Worm (Caenorhabditis elegans): Measurements from ENCODE around the gene cpz-2.

cpz-2 gene

ce11 chrV:13377130-13377529 lies 3.9 kb upstream of the cpz-2 start:
- TF ChIP-seq peb-1 (tag; optimal IDR thresholded peaks at IDR 0.05) (no peak), ZK546.5 (tag; optimal IDR thresholded peaks at IDR 0.05) (no peak), nhr-129 (tag; optimal IDR thresholded peaks at IDR 0.05) (no peak), nhr-21 (tag; optimal IDR thresholded peaks at IDR 0.05) (no peak), nhr-23 (tag; optimal IDR thresholded peaks at IDR 0.05) (no peak), elt-3 (tag; optimal IDR thresholded peaks at IDR 0.05) (no peak), alr-1 (tag; optimal IDR thresholded peaks at IDR 0.05) (no peak), mab-5 (tag; optimal IDR thresholded peaks at IDR 0.05) (no peak), unc-55 (GFP tag; optimal IDR thresholded peaks at IDR 0.05) (no peak), lin-39 (tag; optimal IDR thresholded peaks at IDR 0.05) (no peak), gmeb-1 (tag; optimal IDR thresholded peaks at IDR 0.05) (peak; percentile 27), unc-39 (tag; optimal IDR thresholded peaks at IDR 0.05) (no peak), C34F6.9 (tag; optimal IDR thresholded peaks at IDR 0.05) (no peak), lsy-2 (tag; optimal IDR thresholded peaks at IDR 0.05) (no peak), ceh-16 (tag; optimal IDR thresholded peaks at IDR 0.05) (no peak), nhr-12 (tag; optimal IDR thresholded peaks at IDR 0.05) (no peak), egl-27 (tag; optimal IDR thresholded peaks at IDR 0.05) (no peak), nhr-6 (tag; optimal IDR thresholded peaks at IDR 0.05) (no peak), R02D3.7 (tag; optimal IDR thresholded peaks at IDR 0.05) (no peak), ama-1 (optimal IDR thresholded peaks at IDR 0.05) (no peak), nhr-10 (tag; optimal IDR thresholded peaks at IDR 0.05) (no peak), zag-1 (tag; optimal IDR thresholded peaks at IDR 0.05) (no peak), crh-2 (tag; optimal IDR thresholded peaks at IDR 0.05) (peak; percentile 85), elt-1 (tag; optimal IDR thresholded peaks at IDR 0.05) (no peak), skn-1 (tag; optimal IDR thresholded peaks at IDR 0.05) (no peak), snpc-4 (tag; optimal IDR thresholded peaks at IDR 0.05) (no peak), nhr-77 (tag; optimal IDR thresholded peaks at IDR 0.05) (no peak), aly-2 (tag; optimal IDR thresholded peaks at IDR 0.05) (no peak), fos-1 (tag; optimal IDR thresholded peaks at IDR 0.05) (peak; percentile 55), mbf-1 (tag; optimal IDR thresholded peaks at IDR 0.05) (no peak), mdl-1 (tag; optimal IDR thresholded peaks at IDR 0.05) (no peak), ztf-4 (tag; optimal IDR thresholded peaks at IDR 0.05) (no peak), sma-3 (GFP tag; optimal IDR thresholded peaks at IDR 0.05) (no peak), sem-4 (tag; optimal IDR thresholded peaks at IDR 0.05) (no peak), lin-13 (GFP tag; optimal IDR thresholded peaks at IDR 0.05) (no peak), ceh-82 (tag; optimal IDR thresholded peaks at IDR 0.05) (no peak), nhr-11 (tag; optimal IDR thresholded peaks at IDR 0.05) (no peak), ztf-1 (GFP tag; conservative IDR thresholded peaks at IDR 0.05) (no peak), sma-9 (GFP tag; optimal IDR thresholded peaks at IDR 0.05) (peak; percentile 51), sma-9 (tag; optimal IDR thresholded peaks at IDR 0.05) (no peak), nhr-25 (tag; optimal IDR thresholded peaks at IDR 0.05) (no peak), lin-11 (tag; optimal IDR thresholded peaks at IDR 0.05) (no peak), F13H6.1 (tag; optimal IDR thresholded peaks at IDR 0.05) (peak; percentile 25)

- TF ChIP-seq nhr-23 (tag; optimal IDR thresholded peaks at IDR 0.05) = no peak
- TF ChIP-seq blmp-1 (tag; optimal IDR thresholded peaks at IDR 0.05; ENCODE audit: insufficient read depth) = peak; percentile 77
- TF ChIP-seq mab-5 (tag; optimal IDR thresholded peaks at IDR 0.05) = no peak
- TF ChIP-seq Y55F3AM.14 (GFP tag; optimal IDR thresholded peaks at IDR 0.05) = peak; percentile 0
- no peak for TF ChIP-seq aly-2 (tag; optimal IDR thresholded peaks at IDR 0.05)
- no peak for TF ChIP-seq ztf-1 (GFP tag; conservative IDR thresholded peaks at IDR 0.05)
- TF ChIP-seq ztf-11 (tag; optimal IDR thresholded peaks at IDR 0.05) = no peak
- TF ChIP-seq egl-27 (tag; optimal IDR thresholded peaks at IDR 0.05) = peak; percentile 89
- no peak for TF ChIP-seq unc-62 (GFP tag; optimal IDR thresholded peaks at IDR 0.05)
- peak; percentile 31 for TF ChIP-seq sem-4 (tag; optimal IDR thresholded peaks at IDR 0.05)
- no peak for TF ChIP-seq unc-55 (GFP tag; optimal IDR thresholded peaks at IDR 0.05)
- TF ChIP-seq dmd-4 (tag; optimal IDR thresholded peaks at IDR 0.05) = no peak
- TF ChIP-seq C34F6.9 (tag; optimal IDR thresholded peaks at IDR 0.05) = no peak
- TF ChIP-seq unc-39 (tag; optimal IDR thresholded peaks at IDR 0.05) = no peak
- peak; percentile 98 for TF ChIP-seq nhr-25 (tag; optimal IDR thresholded peaks at IDR 0.05)
- no peak for TF ChIP-seq ZK546.5 (tag; optimal IDR thresholded peaks at IDR 0.05)
- TF ChIP-seq F13H6.1 (tag; optimal IDR thresholded peaks at IDR 0.05) = peak; percentile 36
- TF ChIP-seq ceh-82 (tag; optimal IDR thresholded peaks at IDR 0.05) = no peak
- TF ChIP-seq snpc-4 (tag; optimal IDR thresholded peaks at IDR 0.05) = no peak
- TF ChIP-seq nhr-6 (tag; optimal IDR thresholded peaks at IDR 0.05) = no peak
- TF ChIP-seq peb-1 (tag; optimal IDR thresholded peaks at IDR 0.05) = no peak
- no peak for TF ChIP-seq nhr-77 (tag; optimal IDR thresholded peaks at IDR 0.05)
- no peak for TF ChIP-seq elt-3 (tag; optimal IDR thresholded peaks at IDR 0.05)
- TF ChIP-seq elt-1 (tag; optimal IDR thresholded peaks at IDR 0.05) = no peak
- peak in 1 of 2 experiments; percentile 28 for TF ChIP-seq lsy-2 (tag; optimal IDR thresholded peaks at IDR 0.05)
- TF ChIP-seq nhr-11 (tag; optimal IDR thresholded peaks at IDR 0.05) = no peak
- TF ChIP-seq nhr-21 (tag; optimal IDR thresholded peaks at IDR 0.05) = peak; percentile 71
- no peak for TF ChIP-seq ama-1 (optimal IDR thresholded peaks at IDR 0.05)
- TF ChIP-seq gmeb-1 (tag; optimal IDR thresholded peaks at IDR 0.05) = peak; percentile 67
- peak; percentile 52 for TF ChIP-seq ztf-4 (tag; optimal IDR thresholded peaks at IDR 0.05)
- no peak for TF ChIP-seq alr-1 (tag; optimal IDR thresholded peaks at IDR 0.05)
- peak; percentile 65 for TF ChIP-seq nhr-129 (tag; optimal IDR thresholded peaks at IDR 0.05)
- no peak for TF ChIP-seq skn-1 (tag; optimal IDR thresholded peaks at IDR 0.05)
- no peak for TF ChIP-seq nhr-10 (tag; optimal IDR thresholded peaks at IDR 0.05)
- TF ChIP-seq lin-13 (GFP tag; optimal IDR thresholded peaks at IDR 0.05) = peak; percentile 25
- no peak for TF ChIP-seq mbf-1 (tag; optimal IDR thresholded peaks at IDR 0.05)
- TF ChIP-seq lin-39 (tag; optimal IDR thresholded peaks at IDR 0.05) = no peak
- TF ChIP-seq R02D3.7 (tag; optimal IDR thresholded peaks at IDR 0.05) = no peak
- TF ChIP-seq nhr-237 (tag; optimal IDR thresholded peaks at IDR 0.05) = no peak
- TF ChIP-seq nhr-12 (tag; optimal IDR thresholded peaks at IDR 0.05) = no peak
- TF ChIP-seq ceh-16 (tag; optimal IDR thresholded peaks at IDR 0.05) = peak; percentile 68
- TF ChIP-seq lin-11 (tag; optimal IDR thresholded peaks at IDR 0.05) = no peak
These were observed 811 bp upstream of the cpz-2 start, which contains the start of gene ifbp-1 for ce11 chrV:13380178-13380577. ifbp-1 (minus strand) TSS chrV:13380262.

Measured in whole organism, L2 larva.